Fruit fly (Drosophila melanogaster): ENCODE results near the gene CG3528.

Gene CG3528

dm6 chr2L:2478326-2478725 is 39.5 kb downstream of the CG3528 start:
- TF ChIP-seq toe (GFP tag; optimal IDR thresholded peaks at IDR 0.05) (no peak), ovo (GFP tag; optimal IDR thresholded peaks at IDR 0.05) (no peak), tj (GFP tag; optimal IDR thresholded peaks at IDR 0.05) (no peak), cnc (optimal IDR thresholded peaks at IDR 0.05) (no peak), bab1 (GFP tag; optimal IDR thresholded peaks at IDR 0.05) (no peak), cic (GFP tag; optimal IDR thresholded peaks at IDR 0.05) (no peak), CG5204 (GFP tag; optimal IDR thresholded peaks at IDR 0.05) (no peak), CG7101 (tag; optimal IDR thresholded peaks at IDR 0.05) (no peak), CG11617 (GFP tag; optimal IDR thresholded peaks at IDR 0.05) (no peak), Mnt (GFP tag; optimal IDR thresholded peaks at IDR 0.05) (no peak), CG33017 (tag; optimal IDR thresholded peaks at IDR 0.05) (no peak), pad (GFP tag; optimal IDR thresholded peaks at IDR 0.05) (no peak), CG14711 (tag; optimal IDR thresholded peaks at IDR 0.05) (no peak), CG7045 (GFP tag; optimal IDR thresholded peaks at IDR 0.05) (no peak)

- TF ChIP-seq Crg-1 (GFP tag; optimal IDR thresholded peaks at IDR 0.05) = no peak
- TF ChIP-seq tj (GFP tag; optimal IDR thresholded peaks at IDR 0.05) = no peak
- TF ChIP-seq bab1 (GFP tag; optimal IDR thresholded peaks at IDR 0.05) = no peak
- TF ChIP-seq ovo (GFP tag; optimal IDR thresholded peaks at IDR 0.05) = no peak
- TF ChIP-seq CG11617 (GFP tag; optimal IDR thresholded peaks at IDR 0.05) = no peak
- no peak for TF ChIP-seq cic (GFP tag; optimal IDR thresholded peaks at IDR 0.05)
- TF ChIP-seq pad (GFP tag; optimal IDR thresholded peaks at IDR 0.05) = no peak
- no peak for TF ChIP-seq CG33017 (tag; optimal IDR thresholded peaks at IDR 0.05)
- no peak for TF ChIP-seq Clk (GFP tag; optimal IDR thresholded peaks at IDR 0.05)
- no peak for TF ChIP-seq CG1620 (GFP tag; optimal IDR thresholded peaks at IDR 0.05)
- TF ChIP-seq CG12768 (GFP tag; optimal IDR thresholded peaks at IDR 0.05) = no peak
- no peak for TF ChIP-seq CG5204 (GFP tag; optimal IDR thresholded peaks at IDR 0.05)
- no peak for TF ChIP-seq CG7045 (GFP tag; optimal IDR thresholded peaks at IDR 0.05)
- TF ChIP-seq CG7101 (tag; optimal IDR thresholded peaks at IDR 0.05) = no peak
- no peak for TF ChIP-seq cnc (optimal IDR thresholded peaks at IDR 0.05)
- no peak for TF ChIP-seq toe (GFP tag; optimal IDR thresholded peaks at IDR 0.05)
- TF ChIP-seq Mnt (GFP tag; optimal IDR thresholded peaks at IDR 0.05) = no peak
These were observed 43.9 kb downstream of the CG3528 start for dm6 chr2L:2473842-2474386.

dm6 chr2L:2472740-2473139 is 45.1 kb downstream of the CG3528 start:
- no peak for TF ChIP-seq kay (GFP tag; ENCODE audit: borderline replicate concordance)
- no peak for TF ChIP-seq CG33017 (tag; optimal IDR thresholded peaks at IDR 0.05)
- TF ChIP-seq CG11617 (GFP tag; optimal IDR thresholded peaks at IDR 0.05) = no peak
- no peak for TF ChIP-seq toe (GFP tag; optimal IDR thresholded peaks at IDR 0.05)
- TF ChIP-seq CG5204 (GFP tag; optimal IDR thresholded peaks at IDR 0.05) = no peak
- no peak for TF ChIP-seq cnc (optimal IDR thresholded peaks at IDR 0.05)
- TF ChIP-seq Hr96 (GFP tag; optimal IDR thresholded peaks at IDR 0.05) = no peak
- no peak for TF ChIP-seq CG1620 (GFP tag; optimal IDR thresholded peaks at IDR 0.05)
- TF ChIP-seq bab1 (GFP tag; optimal IDR thresholded peaks at IDR 0.05) = no peak
- TF ChIP-seq Clk (GFP tag; optimal IDR thresholded peaks at IDR 0.05) = no peak
- TF ChIP-seq CG14711 (tag; optimal IDR thresholded peaks at IDR 0.05) = no peak
- no peak for TF ChIP-seq CG7045 (GFP tag; optimal IDR thresholded peaks at IDR 0.05)
- no peak for TF ChIP-seq cic (GFP tag; optimal IDR thresholded peaks at IDR 0.05)
- no peak for TF ChIP-seq CG12768 (GFP tag; optimal IDR thresholded peaks at IDR 0.05)
- TF ChIP-seq pad (GFP tag; optimal IDR thresholded peaks at IDR 0.05) = no peak
- TF ChIP-seq ovo (GFP tag; optimal IDR thresholded peaks at IDR 0.05) = no peak
- no peak for TF ChIP-seq Crg-1 (GFP tag; optimal IDR thresholded peaks at IDR 0.05)
- no peak for TF ChIP-seq tj (GFP tag; optimal IDR thresholded peaks at IDR 0.05)
- no peak for TF ChIP-seq CG7101 (tag; optimal IDR thresholded peaks at IDR 0.05)
- TF ChIP-seq Mnt (GFP tag; optimal IDR thresholded peaks at IDR 0.05) = no peak

- TF ChIP-seq CG14711 (tag; optimal IDR thresholded peaks at IDR 0.05) (no peak), cnc (optimal IDR thresholded peaks at IDR 0.05) (no peak), cic (GFP tag; optimal IDR thresholded peaks at IDR 0.05) (no peak), kay (GFP tag; ENCODE audit: borderline replicate concordance) (no peak), tj (GFP tag; optimal IDR thresholded peaks at IDR 0.05) (no peak), toe (GFP tag; optimal IDR thresholded peaks at IDR 0.05) (no peak), Mnt (GFP tag; optimal IDR thresholded peaks at IDR 0.05) (no peak), pad (GFP tag; optimal IDR thresholded peaks at IDR 0.05) (no peak), CG11617 (GFP tag; optimal IDR thresholded peaks at IDR 0.05) (no peak), Crg-1 (GFP tag; optimal IDR thresholded peaks at IDR 0.05) (no peak), CG33017 (tag; optimal IDR thresholded peaks at IDR 0.05) (no peak), CG7045 (GFP tag; optimal IDR thresholded peaks at IDR 0.05) (no peak), ovo (GFP tag; optimal IDR thresholded peaks at IDR 0.05) (no peak), bab1 (GFP tag; optimal IDR thresholded peaks at IDR 0.05) (no peak), CG5204 (GFP tag; optimal IDR thresholded peaks at IDR 0.05) (no peak), CG7101 (tag; optimal IDR thresholded peaks at IDR 0.05) (no peak), Hr96 (GFP tag; optimal IDR thresholded peaks at IDR 0.05) (no peak)
These were observed 47.3 kb downstream of the CG3528 start for dm6 chr2L:2470585-2470984.

dm6 chr2L:2467722-2468372 is 50.0 kb downstream of the CG3528 start:
- TF ChIP-seq CG7045 (GFP tag; optimal IDR thresholded peaks at IDR 0.05) (no peak), CG12768 (GFP tag; optimal IDR thresholded peaks at IDR 0.05) (no peak), CG14711 (tag; optimal IDR thresholded peaks at IDR 0.05) (no peak), CG33017 (tag; optimal IDR thresholded peaks at IDR 0.05) (no peak), cnc (optimal IDR thresholded peaks at IDR 0.05) (no peak)
